Worm (Caenorhabditis elegans): ENCODE results near the gene clec-224.

Gene clec-224

DNA sequence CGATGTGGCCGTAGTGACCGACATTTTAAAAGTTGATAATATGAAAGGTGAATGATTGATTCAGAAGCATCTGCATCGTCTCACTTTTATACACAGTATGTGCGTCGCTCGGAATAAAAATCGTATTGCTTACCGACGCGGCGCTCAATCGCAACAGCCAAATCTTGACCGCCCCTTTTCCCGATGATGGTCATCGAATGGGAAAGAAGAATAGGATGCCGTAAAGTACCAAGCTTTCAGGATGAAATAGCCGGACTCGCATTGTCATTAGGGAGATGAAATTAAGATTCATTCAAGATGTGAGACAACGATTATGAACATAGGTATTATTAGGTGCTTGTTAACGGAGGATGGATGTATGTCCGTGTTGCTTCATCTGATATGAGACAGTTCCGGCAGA, 19.3 kb upstream of the clec-224 start, which contains the start of gene lon-3:
Gene lon-3, minus strand, starts transcription at position 101 of the 400 bp plus-strand sequence.
- peak; percentile 4 for TF ChIP-seq rnt-1 (tag; optimal IDR thresholded peaks at IDR 0.05)
- TF ChIP-seq ceh-6 (GFP tag; optimal IDR thresholded peaks at IDR 0.05): no peak

DNA sequence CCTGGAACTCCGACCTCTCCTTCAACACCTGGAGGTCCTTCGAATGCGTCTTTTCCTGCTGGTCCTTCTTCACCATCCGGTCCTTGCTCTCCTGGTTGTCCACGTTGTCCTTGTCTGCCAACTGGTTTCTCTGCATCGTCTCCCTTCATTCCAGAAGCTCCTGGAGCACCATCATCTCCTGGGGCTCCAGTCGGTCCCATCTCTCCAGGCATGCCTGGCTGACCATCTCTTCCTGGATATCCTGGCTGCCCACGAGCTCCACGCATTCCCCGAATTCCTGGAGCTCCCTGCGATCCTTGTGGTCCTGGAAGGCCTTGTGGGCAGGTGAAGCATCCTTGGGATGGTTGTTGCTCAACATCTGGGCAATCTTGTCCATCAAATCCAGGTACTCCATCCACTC, 18.5 kb upstream of the clec-224 start:
- no peak for TF ChIP-seq lin-11 (tag; optimal IDR thresholded peaks at IDR 0.05)
- no peak for TF ChIP-seq ceh-48 (tag; optimal IDR thresholded peaks at IDR 0.05)
- TF ChIP-seq che-1 (tag; optimal IDR thresholded peaks at IDR 0.05): no peak
- TF ChIP-seq pat-9 (tag; optimal IDR thresholded peaks at IDR 0.05): no peak
- TF ChIP-seq hlh-30 (tag; optimal IDR thresholded peaks at IDR 0.05; ENCODE audit: insufficient read depth): no peak
- TF ChIP-seq rnt-1 (tag; optimal IDR thresholded peaks at IDR 0.05): no peak
- TF ChIP-seq ceh-18 (tag; optimal IDR thresholded peaks at IDR 0.05): no peak
- TF ChIP-seq elt-4 (tag; optimal IDR thresholded peaks at IDR 0.05): peak; percentile 39

DNA sequence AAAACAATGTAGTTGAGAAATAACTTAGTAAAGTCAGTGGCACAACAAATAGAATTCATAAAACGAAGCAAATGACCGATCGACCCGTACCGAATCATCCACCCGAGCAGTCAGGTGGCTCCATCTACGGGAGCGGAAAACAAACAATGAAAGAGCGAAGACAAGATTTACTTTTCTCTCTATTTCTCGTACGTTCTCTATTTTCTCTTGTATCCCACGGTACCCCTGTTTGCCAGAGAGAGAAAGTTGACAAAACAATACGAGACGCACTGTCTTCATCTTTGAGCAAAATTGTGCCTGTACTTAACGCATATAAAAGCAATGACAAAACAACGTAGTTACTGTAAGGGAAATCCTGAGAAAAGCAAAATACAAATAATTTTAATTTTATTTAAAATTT, 17.4 kb upstream of the clec-224 start:
- TF ChIP-seq zip-5 (tag; optimal IDR thresholded peaks at IDR 0.05): no peak
- no peak for TF ChIP-seq tbx-2 (tag; optimal IDR thresholded peaks at IDR 0.05)
- no peak for TF ChIP-seq ceh-31 (tag; optimal IDR thresholded peaks at IDR 0.05)
- TF ChIP-seq ztf-16 (tag; optimal IDR thresholded peaks at IDR 0.05): no peak
- TF ChIP-seq ets-4 (tag; optimal IDR thresholded peaks at IDR 0.05): no peak
- TF ChIP-seq ceh-34 (tag; optimal IDR thresholded peaks at IDR 0.05): no peak
- no peak for TF ChIP-seq npax-4 (tag; optimal IDR thresholded peaks at IDR 0.05)
- no peak for TF ChIP-seq lim-6 (tag; optimal IDR thresholded peaks at IDR 0.05)
- TF ChIP-seq pat-9 (tag; optimal IDR thresholded peaks at IDR 0.05): no peak
- no peak for TF ChIP-seq fax-1 (tag; optimal IDR thresholded peaks at IDR 0.05)
- no peak for TF ChIP-seq pros-1 (tag; optimal IDR thresholded peaks at IDR 0.05)
- TF ChIP-seq sox-2 (GFP tag; IDR thresholded peaks at IDR 0.05): no peak

DNA sequence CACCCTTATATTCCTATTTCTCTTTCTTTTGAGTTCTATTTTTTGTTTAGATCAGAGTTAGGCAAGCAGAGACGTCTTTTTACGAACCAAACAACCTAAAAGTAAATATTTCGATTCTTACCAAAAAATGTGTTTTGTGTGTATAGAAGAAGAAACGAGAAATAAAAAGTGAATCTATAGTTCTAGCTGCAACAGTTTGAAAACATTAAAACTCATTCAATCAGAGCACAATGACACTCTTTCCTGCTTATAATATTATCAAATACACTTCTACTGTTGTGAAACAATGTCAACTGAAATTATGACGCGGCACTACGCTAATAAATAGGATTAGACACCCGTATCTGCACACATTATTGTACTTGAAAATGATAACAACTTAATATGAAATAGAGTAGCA, 16.6 kb upstream of the clec-224 start, which contains the start of gene ZK836.3:
Gene ZK836.3, minus strand, starts transcription at position 101 of the 400 bp plus-strand sequence.
- TF ChIP-seq lin-11 (tag; optimal IDR thresholded peaks at IDR 0.05) (no peak), Y22D7AL.16 (tag; optimal IDR thresholded peaks at IDR 0.05) (no peak), ztf-16 (tag; optimal IDR thresholded peaks at IDR 0.05) (no peak), ceh-9 (tag; optimal IDR thresholded peaks at IDR 0.05) (no peak), hlh-30 (tag; optimal IDR thresholded peaks at IDR 0.05; ENCODE audit: insufficient read depth) (no peak), fkh-10 (GFP tag; optimal IDR thresholded peaks at IDR 0.05) (no peak), elt-4 (tag; optimal IDR thresholded peaks at IDR 0.05) (no peak), odd-2 (tag; optimal IDR thresholded peaks at IDR 0.05) (no peak), npax-4 (tag; optimal IDR thresholded peaks at IDR 0.05) (no peak), unc-86 (tag; optimal IDR thresholded peaks at IDR 0.05) (no peak), T23F11.4 (GFP tag; optimal IDR thresholded peaks at IDR 0.05) (no peak)

DNA sequence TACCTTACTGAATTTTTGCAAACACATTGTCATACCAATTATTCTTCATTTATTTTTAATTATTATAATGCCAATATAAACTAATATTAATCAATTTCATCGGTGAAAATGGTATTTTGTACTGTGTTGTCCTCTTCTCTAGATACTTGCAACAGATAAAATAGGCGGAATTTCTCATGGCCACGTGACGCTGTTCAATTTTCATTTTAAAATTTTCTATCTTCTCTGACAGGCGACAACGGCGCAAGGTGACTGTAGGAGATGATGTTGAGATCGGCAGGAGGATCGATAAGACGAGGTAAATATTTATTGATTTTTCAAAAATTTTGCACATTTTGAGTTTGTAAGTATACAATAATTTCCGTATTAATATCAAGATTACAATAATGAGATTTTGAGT, 15.0 kb upstream of the clec-224 start, which contains the start of gene ogdh-2:
Gene ogdh-2, plus strand, starts transcription at position 233 of the 400 bp plus-strand sequence.
- TF ChIP-seq sox-2 (GFP tag; IDR thresholded peaks at IDR 0.05) (no peak), K02D7.2 (tag; optimal IDR thresholded peaks at IDR 0.05) (no peak), che-1 (tag; optimal IDR thresholded peaks at IDR 0.05) (no peak), ztf-16 (tag; optimal IDR thresholded peaks at IDR 0.05) (no peak), C08G9.2 (tag; optimal IDR thresholded peaks at IDR 0.05) (no peak), Y22D7AL.16 (tag; optimal IDR thresholded peaks at IDR 0.05) (no peak), fax-1 (tag; optimal IDR thresholded peaks at IDR 0.05) (no peak), ref-2 (tag; optimal IDR thresholded peaks at IDR 0.05) (no peak), gmeb-2 (tag; optimal IDR thresholded peaks at IDR 0.05) (no peak), elt-2 (tag; optimal IDR thresholded peaks at IDR 0.05) (no peak)

- TF ChIP-seq Y22D7AL.16 (tag; optimal IDR thresholded peaks at IDR 0.05) (no peak), hlh-30 (tag; optimal IDR thresholded peaks at IDR 0.05; ENCODE audit: insufficient read depth) (no peak), unc-86 (tag; optimal IDR thresholded peaks at IDR 0.05) (no peak), ceh-24 (tag; optimal IDR thresholded peaks at IDR 0.05) (no peak), ama-1 (optimal IDR thresholded peaks at IDR 0.05) (peak; percentile 11), C38D4.7 (GFP tag; optimal IDR thresholded peaks at IDR 0.05) (no peak)
These were observed 12.9 kb upstream of the clec-224 start, which contains the start of gene rnp-1 for ce11 chrV:12192129-12192528. TSS of gene rnp-1 (plus strand) at chrV:12192273.

All from whole organism, late embryonic.